Fruit fly (Drosophila melanogaster) whole organism, wandering third instar larva: ENCODE results near the gene CG32278.

ENCODE experiments used
- Abd-B ChIP-seq: fragments of >200 bp; optimal IDR thresholded peaks from 2 replicates; lab custom pipeline; 2017; ENCODE audit warnings: missing biosample characterization, missing genetic modification characterization
- CG32264 ChIP-seq: fragments of 200-800 bp; sonication (Bioruptor generic); optimal IDR thresholded peaks from 2 replicates; lab custom pipeline; 2016; ENCODE audit warnings: missing biosample characterization, missing genetic modification characterization
- CG9705 ChIP-seq: fragments of 200-800 bp; sonication (Bioruptor generic); optimal IDR thresholded peaks from 2 replicates; lab custom pipeline; 2018; ENCODE audit warnings: missing biosample characterization, mild to moderate bottlenecking, missing genetic modification characterization
- CrebA ChIP-seq: fragments of 200-800 bp; sonication (Bioruptor generic); optimal IDR thresholded peaks from 2 replicates; lab custom pipeline; 2016; ENCODE audit warnings: missing biosample characterization, mild to moderate bottlenecking, missing genetic modification characterization, borderline replicate concordance
- Dif ChIP-seq: fragments of 200-275, 200-300 bp; sonication (Bioruptor generic); optimal IDR thresholded peaks from 2 replicates; lab custom pipeline; 2018; ENCODE audit warnings: missing biosample characterization, missing genetic modification characterization; ENCODE audit not compliant: partially characterized antibody
- GATAd ChIP-seq: sonication (Bioruptor generic); optimal IDR thresholded peaks from 2 replicates; lab custom pipeline; 2016; ENCODE audit warnings: missing biosample characterization, missing genetic modification characterization
- HLH106 ChIP-seq: fragments of 200-800 bp; optimal IDR thresholded peaks from 3 replicates; lab custom pipeline; 2019; ENCODE audit warnings: missing biosample characterization, mild to moderate bottlenecking, missing genetic modification characterization, moderate library complexity
- Hnf4 ChIP-seq: fragments of 200-800 bp; sonication (Bioruptor generic); optimal IDR thresholded peaks from 2 replicates; lab custom pipeline; 2016; ENCODE audit warnings: missing biosample characterization, mild to moderate bottlenecking, missing genetic modification characterization
- Hr78 ChIP-seq: fragments of >200 bp; optimal IDR thresholded peaks from 2 replicates; lab custom pipeline; 2017; ENCODE audit warnings: missing biosample characterization, missing genetic modification characterization
- Hr83 ChIP-seq: fragments of 200-300 bp; sonication (Bioruptor generic); optimal IDR thresholded peaks from 2 replicates; lab custom pipeline; 2016; ENCODE audit warnings: missing biosample characterization, mild to moderate bottlenecking, missing genetic modification characterization, moderate library complexity; ENCODE audit not compliant: poor library complexity, severe bottlenecking
- Jra ChIP-seq: sonication (Bioruptor generic); optimal IDR thresholded peaks from 2 replicates; lab custom pipeline; 2016; ENCODE audit warnings: missing biosample characterization, missing genetic modification characterization
- Myc ChIP-seq: fragments of >200 bp; optimal IDR thresholded peaks from 2 replicates; lab custom pipeline; 2017
- N ChIP-seq: fragments of >200 bp; optimal IDR thresholded peaks from 2 replicates; lab custom pipeline; 2018; ENCODE audit warnings: missing biosample characterization, missing external identifiers, missing genetic modification characterization
- OdsH ChIP-seq: fragments of 200-800 bp; sonication (Bioruptor generic); optimal IDR thresholded peaks from 2 replicates; lab custom pipeline; 2016; ENCODE audit warnings: missing biosample characterization, mild to moderate bottlenecking, missing genetic modification characterization
- Sp1 ChIP-seq: fragments of 200-800 bp; sonication (Bioruptor generic); optimal IDR thresholded peaks from 3 replicates; lab custom pipeline; 2019; ENCODE audit warnings: missing biosample characterization, mild to moderate bottlenecking, missing genetic modification characterization, moderate library complexity
- Vsx2 ChIP-seq: fragments of 200-300, 225-300 bp; sonication (Bioruptor generic); optimal IDR thresholded peaks from 2 replicates; lab custom pipeline; 2018; ENCODE audit warnings: missing biosample characterization, missing genetic modification characterization; ENCODE audit not compliant: partially characterized antibody
- br ChIP-seq: fragments of 200-800 bp; sonication (Bioruptor generic); optimal IDR thresholded peaks from 2 replicates; lab custom pipeline; 2016; ENCODE audit warnings: missing biosample characterization, missing genetic modification characterization
- brk ChIP-seq: fragments of 200-800 bp; sonication (Bioruptor generic); optimal IDR thresholded peaks from 2 replicates; lab custom pipeline; 2016; ENCODE audit warnings: missing biosample characterization, mild to moderate bottlenecking, missing genetic modification characterization
- dl ChIP-seq, 2 experiments: fragments of 175-275, 200-275 bp in 1 of 2; fragments of 200-275 bp in 1 of 2; sonication (Bioruptor generic); optimal IDR thresholded peaks; lab custom pipeline; 2018; ENCODE audit warnings: mild to moderate bottlenecking in 2 of 2, missing biosample characterization in 2 of 2, missing genetic modification characterization in 2 of 2, moderate library complexity in 2 of 2; ENCODE audit not compliant: partially characterized antibody in 2 of 2, insufficient read depth in 1 of 2
- dmrt93B ChIP-seq: fragments of 200-800 bp; sonication (Bioruptor generic); optimal IDR thresholded peaks from 2 replicates; lab custom pipeline; 2018; ENCODE audit warnings: missing biosample characterization, mild to moderate bottlenecking, missing genetic modification characterization
- foxo ChIP-seq, 2 experiments: fragments of 200-800 bp; sonication (Bioruptor generic); optimal IDR thresholded peaks; 2 replicates in 1 of 2; 3 replicates in 1 of 2; lab custom pipeline; 2016 to 2017; ENCODE audit warnings: missing biosample characterization in 2 of 2, missing genetic modification characterization in 2 of 2
- jim ChIP-seq: fragments of 175-275, 200-325 bp; sonication (Bioruptor generic); optimal IDR thresholded peaks from 2 replicates; lab custom pipeline; 2016; ENCODE audit warnings: missing biosample characterization, mild to moderate bottlenecking, missing genetic modification characterization
- lola ChIP-seq: fragments of >200 bp; optimal IDR thresholded peaks from 2 replicates; lab custom pipeline; 2017; ENCODE audit warnings: missing biosample characterization, missing genetic modification characterization
- pan ChIP-seq: fragments of >200 bp; optimal IDR thresholded peaks from 2 replicates; lab custom pipeline; 2017
- psq ChIP-seq: fragments of 200-800 bp; sonication (Bioruptor generic); optimal IDR thresholded peaks from 3 replicates; lab custom pipeline; 2017; ENCODE audit warnings: missing biosample characterization, mild to moderate bottlenecking, missing genetic modification characterization, moderate library complexity
- rgr ChIP-seq: fragments of 200-800 bp; sonication (Bioruptor generic); optimal IDR thresholded peaks from 3 replicates; lab custom pipeline; 2016; ENCODE audit warnings: missing biosample characterization, mild to moderate bottlenecking, missing genetic modification characterization
- sage ChIP-seq: fragments of 200-800 bp; sonication (Bioruptor generic); optimal IDR thresholded peaks from 2 replicates; lab custom pipeline; 2016; ENCODE audit warnings: missing biosample characterization, mild to moderate bottlenecking, missing genetic modification characterization
- sv ChIP-seq: fragments of 200-800 bp; sonication (Bioruptor generic); optimal IDR thresholded peaks from 3 replicates; lab custom pipeline; 2016; ENCODE audit warnings: missing biosample characterization, missing genetic modification characterization
- tai ChIP-seq: sonication (Bioruptor generic); optimal IDR thresholded peaks from 2 replicates; lab custom pipeline; 2016; ENCODE audit warnings: missing biosample characterization, missing genetic modification characterization
- usp ChIP-seq: fragments of >200 bp; optimal IDR thresholded peaks from 2 replicates; lab custom pipeline; 2017; ENCODE audit warnings: missing biosample characterization, missing genetic modification characterization
- woc ChIP-seq: sonication (Bioruptor generic); optimal IDR thresholded peaks from 2 replicates; lab custom pipeline; 2016; ENCODE audit warnings: missing biosample characterization, mild to moderate bottlenecking, missing genetic modification characterization

CG32278 gene

dm6 chr3L:3184104-3184503 lies 15.0 kb downstream of the CG32278 start, which contains the start of gene CG42494:
TSS of gene CG42494 (plus strand) at chr3L:3184404.
- TF ChIP-seq pan (lab: Kevin White, UChicago) (no peak), CG9705 (GFP tag; lab: Kevin White, UChicago) (no peak), woc (GFP tag; lab: Kevin White, UChicago) (no peak), br (GFP tag; lab: Kevin White, UChicago) (no peak), psq (GFP tag; lab: Kevin White, UChicago) (no peak)

dm6 chr3L:3186364-3186763 lies 17.3 kb downstream of the CG32278 start, which contains the start of gene CG32284:
TSS of gene CG32284 (plus strand) at chr3L:3186664.
- no peak for TF ChIP-seq woc (GFP tag; lab: Kevin White, UChicago)
- no peak for TF ChIP-seq sage
- TF ChIP-seq Vsx2 (GFP tag; lab: Kevin White, UChicago): no peak
- TF ChIP-seq Jra (GFP tag; lab: Kevin White, UChicago): no peak
- TF ChIP-seq OdsH (GFP tag; lab: Kevin White, UChicago): no peak
- no peak for TF ChIP-seq psq (GFP tag; lab: Kevin White, UChicago)
- TF ChIP-seq lola (GFP tag; lab: Kevin White, UChicago): no peak
- TF ChIP-seq sv (GFP tag; lab: Kevin White, UChicago): no peak
- no peak for TF ChIP-seq foxo (GFP tag; optimal IDR thresholded peaks at IDR 0.05; lab: Kevin White, UChicago)
- no peak for TF ChIP-seq CG32264 (GFP tag; lab: Kevin White, UChicago)
- no peak for TF ChIP-seq jim
- TF ChIP-seq rgr (GFP tag; lab: Kevin White, UChicago): no peak
- TF ChIP-seq CrebA (GFP tag; lab: Kevin White, UChicago): no peak
- no peak for TF ChIP-seq Dif (GFP tag; lab: Kevin White, UChicago)

dm6 chr3L:3187263-3187662 lies 18.2 kb downstream of the CG32278 start, which contains the start of gene CG14957:
TSS of gene CG14957 (plus strand) at chr3L:3187563.
- TF ChIP-seq CG32264 (GFP tag; lab: Kevin White, UChicago): no peak
- TF ChIP-seq Hnf4 (GFP tag; lab: Kevin White, UChicago): peak; percentile 18
- no peak for TF ChIP-seq OdsH (GFP tag; lab: Kevin White, UChicago)
- TF ChIP-seq Sp1 (GFP tag; lab: Kevin White, UChicago): peak; percentile 31
- no peak for TF ChIP-seq jim
- TF ChIP-seq usp (GFP tag; lab: Kevin White, UChicago): no peak
- no peak for TF ChIP-seq woc (GFP tag; lab: Kevin White, UChicago)
- no peak for TF ChIP-seq Dif (GFP tag; lab: Kevin White, UChicago)
- TF ChIP-seq dmrt93B (GFP tag; lab: Kevin White, UChicago): no peak
- no peak for TF ChIP-seq lola (GFP tag; lab: Kevin White, UChicago)
- TF ChIP-seq Abd-B (GFP tag; lab: Kevin White, UChicago): no peak
- no peak for TF ChIP-seq brk (GFP tag; lab: Kevin White, UChicago)
- no peak for TF ChIP-seq foxo (GFP tag; optimal IDR thresholded peaks at IDR 0.05; lab: Kevin White, UChicago)
- no peak for TF ChIP-seq Vsx2 (GFP tag; lab: Kevin White, UChicago)
- TF ChIP-seq Hr83: peak; percentile 18
- no peak for TF ChIP-seq N (GFP tag; lab: Kevin White, UChicago)
- no peak for TF ChIP-seq Hr78 (GFP tag; lab: Kevin White, UChicago)
- no peak for TF ChIP-seq tai (GFP tag; lab: Kevin White, UChicago)

- no peak for TF ChIP-seq Sp1 (GFP tag; lab: Kevin White, UChicago)
Observed at dm6 chr3L:3189647-3190046, 20.6 kb downstream of the CG32278 start, which contains the start of the genes CG42525 and CG14958. TSS of gene CG42525 (minus strand) at chr3L:3189747. TSS of gene CG14958 (plus strand) at chr3L:3189978.

DNA sequence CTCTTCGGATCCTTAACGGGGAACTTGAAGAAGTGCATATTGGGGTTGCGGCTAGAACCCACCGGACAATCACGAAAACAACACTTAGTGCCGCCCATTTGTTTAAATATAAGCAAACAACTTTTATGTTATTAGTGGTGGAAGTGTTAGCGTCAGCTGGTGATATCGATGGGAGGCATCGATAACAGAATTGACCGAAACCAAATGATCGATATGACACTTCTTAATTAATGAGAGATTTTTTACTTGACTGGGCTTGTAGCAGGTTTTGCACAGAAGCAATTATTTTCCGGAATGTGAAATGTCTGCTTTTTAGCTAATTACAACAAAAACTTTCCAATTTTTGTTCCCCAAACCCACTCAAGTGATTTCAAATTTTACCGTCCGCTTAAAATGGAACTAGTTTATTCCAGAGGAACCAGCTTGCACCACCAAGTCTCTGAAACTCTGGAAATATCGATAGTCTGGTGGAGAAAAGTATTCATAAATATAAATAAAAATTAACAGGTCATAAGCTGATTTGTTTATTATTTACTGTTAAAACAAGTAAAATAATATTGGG lies 23.3 kb downstream of the CG32278 start, which contains the start of gene CG14965:
Gene CG14965 (minus strand): TSS at position 159 of the 562 bp plus-strand sequence.
- no peak for TF ChIP-seq br (GFP tag; lab: Kevin White, UChicago)
- no peak for TF ChIP-seq HLH106 (tag; lab: Kevin White, UChicago)
- peak; percentile 76 for TF ChIP-seq Hr83
- peak; percentile 8 for TF ChIP-seq Jra (GFP tag; lab: Kevin White, UChicago)
- TF ChIP-seq Vsx2 (GFP tag; lab: Kevin White, UChicago): no peak
- no peak for TF ChIP-seq CG9705 (GFP tag; lab: Kevin White, UChicago)
- no peak for TF ChIP-seq Myc (lab: Kevin White, UChicago)
- no peak for TF ChIP-seq N (GFP tag; lab: Kevin White, UChicago)
- TF ChIP-seq GATAd (GFP tag; lab: Kevin White, UChicago): no peak
- no peak for TF ChIP-seq dmrt93B (GFP tag; lab: Kevin White, UChicago)
- TF ChIP-seq dl (GFP tag; optimal IDR thresholded peaks at IDR 0.05; lab: Kevin White, UChicago; ENCODE audit: insufficient read depth in 1 of 2, partially characterized antibody in 2 of 2): no peak
- TF ChIP-seq pan (lab: Kevin White, UChicago): no peak
- no peak for TF ChIP-seq Sp1 (GFP tag; lab: Kevin White, UChicago)
- no peak for TF ChIP-seq sv (GFP tag; lab: Kevin White, UChicago)
- no peak for TF ChIP-seq Hnf4 (GFP tag; lab: Kevin White, UChicago)
- no peak for TF ChIP-seq psq (GFP tag; lab: Kevin White, UChicago)
- no peak for TF ChIP-seq usp (GFP tag; lab: Kevin White, UChicago)
- no peak for TF ChIP-seq woc (GFP tag; lab: Kevin White, UChicago)
